Fruit fly (Drosophila melanogaster) whole organism, embryonic: ENCODE data around the gene CG14454.

Experiments used
- Aef1 ChIP-seq: fragments of 200-800 bp; sonication (Bioruptor generic); IDR thresholded peaks from 3 replicates; pipeline ENCODE4 v1.3.6; 2022; ENCODE audit warnings: missing biosample characterization, missing genetic modification characterization
- Atf3 ChIP-seq: fragments of 200-800 bp; sonication (Bioruptor generic); optimal IDR thresholded peaks from 3 replicates; lab custom pipeline; 2016; ENCODE audit warnings: missing biosample characterization, missing genetic modification characterization
- Bgb ChIP-seq: fragments of 200-800 bp; sonication (Bioruptor generic); IDR thresholded peaks from 2 replicates; pipeline ENCODE4 v1.3.6; 2022; ENCODE audit warnings: missing biosample characterization, missing genetic modification characterization; ENCODE audit not compliant: partially characterized antibody
- CG10959 ChIP-seq: fragments of 200-800 bp; sonication (Bioruptor generic); IDR thresholded peaks from 2 replicates; pipeline ENCODE4 v1.3.6; 2022; ENCODE audit warnings: missing biosample characterization, missing genetic modification characterization
- CG10979 ChIP-seq: fragments of 200-800 bp; sonication (Bioruptor generic); optimal IDR thresholded peaks from 2 replicates; lab custom pipeline; 2018; ENCODE audit warnings: missing biosample characterization, mild to moderate bottlenecking, missing genetic modification characterization, moderate library complexity
- CG12219 ChIP-seq: fragments of 200-800 bp; sonication (Bioruptor generic); optimal IDR thresholded peaks from 3 replicates; lab custom pipeline; 2018; ENCODE audit warnings: missing biosample characterization, mild to moderate bottlenecking, missing genetic modification characterization
- CG12942 ChIP-seq: fragments of 200-800 bp; sonication (Bioruptor generic); optimal IDR thresholded peaks from 3 replicates; lab custom pipeline; 2016; ENCODE audit warnings: missing biosample characterization, missing genetic modification characterization
- CG16815 ChIP-seq: fragments of 200-800 bp; sonication (Bioruptor generic); optimal IDR thresholded peaks from 3 replicates; lab custom pipeline; 2017; ENCODE audit warnings: missing biosample characterization, mild to moderate bottlenecking, missing genetic modification characterization
- CG17328 ChIP-seq: fragments of 200-800 bp; sonication (Bioruptor generic); IDR thresholded peaks from 2 replicates; pipeline ENCODE4 v1.3.6; 2022; ENCODE audit warnings: missing biosample characterization, missing genetic modification characterization
- CG17385 ChIP-seq: fragments of 200-800 bp; sonication (Bioruptor generic); optimal IDR thresholded peaks from 3 replicates; lab custom pipeline; 2018; ENCODE audit warnings: missing biosample characterization, mild to moderate bottlenecking, missing genetic modification characterization
- CG17829 ChIP-seq: fragments of 200-800 bp; optimal IDR thresholded peaks from 2 replicates; lab custom pipeline; 2019; ENCODE audit warnings: missing biosample characterization, mild to moderate bottlenecking, missing genetic modification characterization, moderate library complexity
- CG2129 ChIP-seq: fragments of 200-800 bp; sonication (Bioruptor generic); IDR thresholded peaks from 2 replicates; pipeline ENCODE4 v1.3.6; 2022; ENCODE audit warnings: missing biosample characterization, missing genetic modification characterization; ENCODE audit not compliant: partially characterized antibody
- CG3163 ChIP-seq: fragments of 200-800 bp; sonication (Bioruptor generic); optimal IDR thresholded peaks from 3 replicates; lab custom pipeline; 2016; ENCODE audit warnings: missing biosample characterization, missing genetic modification characterization
- CG33213 ChIP-seq: fragments of 200-800 bp; sonication (Bioruptor generic); optimal IDR thresholded peaks from 3 replicates; lab custom pipeline; 2016; ENCODE audit warnings: missing biosample characterization, missing genetic modification characterization
- CG8359 ChIP-seq: fragments of 200-800 bp; sonication (Bioruptor generic); optimal IDR thresholded peaks from 2 replicates; lab custom pipeline; 2017; ENCODE audit warnings: missing biosample characterization, mild to moderate bottlenecking, missing genetic modification characterization, borderline replicate concordance
- CG8944 ChIP-seq: fragments of 200-800 bp; sonication (Bioruptor generic); optimal IDR thresholded peaks from 3 replicates; lab custom pipeline; 2016; ENCODE audit warnings: missing biosample characterization, missing genetic modification characterization
- Chrac-16 ChIP-seq: fragments of 200-800 bp; sonication (Bioruptor generic); optimal IDR thresholded peaks from 3 replicates; lab custom pipeline; 2016; ENCODE audit warnings: missing biosample characterization, missing genetic modification characterization
- Gsc ChIP-seq: fragments of 200-800 bp; sonication (Bioruptor generic); IDR thresholded peaks from 2 replicates; pipeline ENCODE4 v1.3.6; 2022; ENCODE audit warnings: missing biosample characterization, missing genetic modification characterization
- H2.0 ChIP-seq: fragments of 200-800 bp; sonication (Bioruptor generic); IDR thresholded peaks from 2 replicates; pipeline ENCODE4 v1.3.6; 2022; ENCODE audit warnings: missing biosample characterization, missing genetic modification characterization
- HLHmδ ChIP-seq: fragments of 200-800 bp; sonication (Bioruptor generic); optimal IDR thresholded peaks from 2 replicates; lab custom pipeline; 2018; ENCODE audit warnings: missing biosample characterization, mild to moderate bottlenecking, missing genetic modification characterization, moderate library complexity
- Hand ChIP-seq: fragments of 200-800 bp; sonication (Bioruptor generic); optimal IDR thresholded peaks from 2 replicates; lab custom pipeline; 2017; ENCODE audit warnings: mild to moderate bottlenecking, missing biosample characterization, missing genetic modification reagents, missing genetic modification characterization
- Ravus ChIP-seq: fragments of 200-800 bp; sonication (Bioruptor generic); IDR thresholded peaks from 2 replicates; pipeline ENCODE4 v1.3.6; 2022; ENCODE audit warnings: missing biosample characterization, missing genetic modification characterization
- Trl ChIP-seq, 3 experiments: fragments of >200 bp in 2 of 3; fragments of 200-800 bp in 1 of 3; sonication (Bioruptor generic) in 1 of 3; optimal IDR thresholded peaks; 2 replicates in 1 of 3; 3 replicates in 2 of 3; lab custom pipeline; 2016 to 2017; ENCODE audit warnings: missing biosample characterization in 1 of 3, missing genetic modification characterization in 1 of 3
- Xrp1 ChIP-seq: fragments of 200-800 bp; sonication (Bioruptor generic); IDR thresholded peaks from 2 replicates; pipeline ENCODE4 v1.3.6; 2022; ENCODE audit warnings: missing biosample characterization, missing genetic modification characterization
- al ChIP-seq: fragments of 200-800 bp; sonication (Bioruptor generic); IDR thresholded peaks from 2 replicates; pipeline ENCODE4 v1.3.6; 2022; ENCODE audit warnings: missing biosample characterization, missing genetic modification characterization
- ap ChIP-seq: fragments of 200-800 bp; sonication (Bioruptor generic); IDR thresholded peaks from 2 replicates; pipeline ENCODE4 v1.3.6; 2022; ENCODE audit warnings: missing biosample characterization, missing genetic modification characterization
- az2 ChIP-seq: fragments of 200-800 bp; sonication (Bioruptor generic); optimal IDR thresholded peaks from 3 replicates; lab custom pipeline; 2016; ENCODE audit warnings: missing biosample characterization, missing genetic modification characterization
- caup ChIP-seq: fragments of 200-800 bp; sonication (Bioruptor generic); optimal IDR thresholded peaks from 3 replicates; lab custom pipeline; 2017; ENCODE audit warnings: missing biosample characterization, mild to moderate bottlenecking, missing genetic modification characterization, moderate library complexity; ENCODE audit not compliant: severe bottlenecking
- dm ChIP-seq: fragments of 200-800 bp; sonication (Bioruptor generic); optimal IDR thresholded peaks from 3 replicates; lab custom pipeline; 2016; ENCODE audit warnings: missing biosample characterization, missing genetic modification characterization
- dpn ChIP-seq, 2 experiments: fragments of 200-800 bp; sonication (Bioruptor generic); optimal IDR thresholded peaks; 3 replicates each; lab custom pipeline; 2016; ENCODE audit warnings: missing biosample characterization in 2 of 2, missing genetic modification characterization in 2 of 2
- esg ChIP-seq: fragments of 200-800 bp; sonication (Bioruptor generic); conservative IDR thresholded peaks from 2 replicates; pipeline ENCODE4 v1.3.6; 2022; ENCODE audit warnings: missing biosample characterization, missing genetic modification characterization
- exex ChIP-seq: fragments of 200-800 bp; sonication (Bioruptor generic); optimal IDR thresholded peaks from 4 replicates; lab custom pipeline; 2018; ENCODE audit warnings: missing biosample characterization, mild to moderate bottlenecking, missing genetic modification characterization, moderate library complexity
- eyg ChIP-seq: fragments of 200-800 bp; sonication (Bioruptor generic); optimal IDR thresholded peaks from 3 replicates; lab custom pipeline; 2016; ENCODE audit warnings: missing biosample characterization, missing genetic modification characterization
- gcm ChIP-seq: fragments of 200-800 bp; sonication (Bioruptor generic); optimal IDR thresholded peaks from 2 replicates; lab custom pipeline; 2019; ENCODE audit warnings: missing biosample characterization, mild to moderate bottlenecking, missing genetic modification characterization, moderate library complexity
- hb ChIP-seq: fragments of 200-800 bp; sonication (Bioruptor generic); IDR thresholded peaks from 3 replicates; pipeline ENCODE4 v1.3.6; 2022; ENCODE audit warnings: missing biosample characterization, missing genetic modification characterization; ENCODE audit not compliant: partially characterized antibody
- hkb ChIP-seq, 2 experiments: fragments of 200-800 bp in 1 of 2; fragments of >200 bp in 1 of 2; sonication (Bioruptor generic) in 1 of 2; IDR thresholded peaks in 1 of 2; optimal IDR thresholded peaks in 1 of 2; 2 replicates each; pipeline versions ENCODE4 v1.3.6 to Lab custom; 2017 to 2022; ENCODE audit warnings: missing biosample characterization in 1 of 2, missing genetic modification characterization in 1 of 2
- kni ChIP-seq: fragments of 200-800 bp; sonication (Bioruptor generic); optimal IDR thresholded peaks from 3 replicates; lab custom pipeline; 2017; ENCODE audit warnings: mild to moderate bottlenecking, missing biosample characterization, missing genetic modification reagents, missing genetic modification characterization
- lilli ChIP-seq: fragments of 200-800 bp; sonication (Bioruptor generic); optimal IDR thresholded peaks from 3 replicates; lab custom pipeline; 2016; ENCODE audit warnings: missing biosample characterization, missing genetic modification characterization
- nau ChIP-seq: fragments of 200-800 bp; sonication (Bioruptor generic); optimal IDR thresholded peaks from 3 replicates; lab custom pipeline; 2017; ENCODE audit warnings: missing biosample characterization, mild to moderate bottlenecking, missing genetic modification characterization, missing genetic modification reagents
- odd ChIP-seq: fragments of 200-800 bp; sonication (Bioruptor generic); optimal IDR thresholded peaks from 2 replicates; lab custom pipeline; 2017; ENCODE audit warnings: missing biosample characterization, mild to moderate bottlenecking, missing genetic modification characterization
- peb ChIP-seq: fragments of 200-800 bp; sonication (Bioruptor generic); IDR thresholded peaks from 2 replicates; pipeline ENCODE4 v1.3.6; 2022; ENCODE audit warnings: missing biosample characterization, missing genetic modification characterization
- psq ChIP-seq: fragments of 200-800 bp; sonication (Bioruptor generic); optimal IDR thresholded peaks from 2 replicates; lab custom pipeline; 2017; ENCODE audit warnings: missing biosample characterization, missing genetic modification characterization
- repo ChIP-seq: fragments of 200-800 bp; sonication (Bioruptor generic); optimal IDR thresholded peaks from 2 replicates; lab custom pipeline; 2016; ENCODE audit warnings: missing biosample characterization, missing genetic modification characterization
- run ChIP-seq: fragments of 200-800 bp; sonication (Bioruptor generic); optimal IDR thresholded peaks from 3 replicates; lab custom pipeline; 2018; ENCODE audit warnings: missing biosample characterization, mild to moderate bottlenecking, missing genetic modification characterization
- schlank ChIP-seq: fragments of 200-800 bp; sonication (Bioruptor generic); optimal IDR thresholded peaks from 2 replicates; lab custom pipeline; 2018; ENCODE audit warnings: missing biosample characterization, mild to moderate bottlenecking, missing genetic modification characterization
- sens ChIP-seq: fragments of 200-800 bp; sonication (Bioruptor generic); peaks from one replicate; lab custom pipeline; 2016; ENCODE audit warnings: missing biosample characterization, missing genetic modification characterization
- tio ChIP-seq: fragments of 200-800 bp; sonication (Bioruptor generic); optimal IDR thresholded peaks from 2 replicates; lab custom pipeline; 2017; ENCODE audit warnings: missing biosample characterization, missing genetic modification characterization, inconsistent platforms
- twi ChIP-seq: fragments of 200-800 bp; optimal IDR thresholded peaks from 2 replicates; lab custom pipeline; 2019; ENCODE audit warnings: missing biosample characterization, mild to moderate bottlenecking, missing genetic modification characterization, moderate library complexity
- yki ChIP-seq: fragments of >200 bp; optimal IDR thresholded peaks from 3 replicates; lab custom pipeline; 2018
- zfh2 ChIP-seq: fragments of 200-800 bp; sonication (Bioruptor generic); optimal IDR thresholded peaks from 2 replicates; lab custom pipeline; 2016; ENCODE audit warnings: missing biosample characterization, missing genetic modification characterization

CG14454 gene

dm6 chr3L:22727739-22728335 lies 35.5 kb upstream of the CG14454 start, which contains the start of the genes CG14450 and CG11367 (continued):
- no peak for TF ChIP-seq Chrac-16 (GFP tag; lab: Kevin White, UChicago)
- no peak for TF ChIP-seq Ravus (GFP tag; lab: Robert Waterston, UW)
- peak; percentile 26 for TF ChIP-seq caup (GFP tag; lab: Kevin White, UChicago)
- TF ChIP-seq CG17829 (tag; lab: Kevin White, UChicago) = peak; percentile 75
- TF ChIP-seq kni (GFP tag; lab: Kevin White, UChicago) = peak; percentile 94
- no peak for TF ChIP-seq hkb (optimal IDR thresholded peaks at IDR 0.05; lab: Kevin White, UChicago)
- no peak for TF ChIP-seq hkb (GFP tag; IDR thresholded peaks at IDR 0.05; lab: Robert Waterston, UW)
- TF ChIP-seq yki (lab: Kevin White, UChicago) = peak; percentile 7
- TF ChIP-seq CG8944 = no peak
- no peak for TF ChIP-seq CG3163
- TF ChIP-seq CG16815 (GFP tag; lab: Kevin White, UChicago) = no peak
- no peak for TF ChIP-seq CG33213 (GFP tag; lab: Kevin White, UChicago)
- peak; percentile 70 for TF ChIP-seq sens
- TF ChIP-seq dpn (GFP tag; optimal IDR thresholded peaks at IDR 0.05; lab: Kevin White, UChicago) = no peak
- TF ChIP-seq Xrp1 = peak; percentile 29; the same call in 1 of the 2 replicates
- no peak for TF ChIP-seq Hand (GFP tag; lab: Kevin White, UChicago)
- TF ChIP-seq zfh2 = no peak
- TF ChIP-seq eyg = no peak
- TF ChIP-seq dm = no peak
- TF ChIP-seq Atf3 (GFP tag; lab: Kevin White, UChicago) = no peak
- TF ChIP-seq az2 (GFP tag; lab: Kevin White, UChicago) = no peak
- TF ChIP-seq CG10959 (GFP tag; lab: Robert Waterston, UW) = no peak
- no peak for TF ChIP-seq Bgb (GFP tag; lab: Robert Waterston, UW)
- no peak for TF ChIP-seq CG12942 (GFP tag; lab: Kevin White, UChicago)
- no peak for TF ChIP-seq run (tag; lab: Kevin White, UChicago)
- peak; percentile 55 for TF ChIP-seq exex (tag; lab: Kevin White, UChicago)
- no peak for TF ChIP-seq odd (GFP tag; lab: Kevin White, UChicago)
- peak; percentile 86 to 91 for TF ChIP-seq Trl (optimal IDR thresholded peaks at IDR 0.05; lab: Kevin White, UChicago)
- peak; percentile 0 for TF ChIP-seq Trl (GFP tag; optimal IDR thresholded peaks at IDR 0.05; lab: Kevin White, UChicago)
- TF ChIP-seq CG2129 (GFP tag; lab: Robert Waterston, UW) = 0 out of 2 replicates have a peak, but pooled peaks have one; percentile 33
- TF ChIP-seq CG17385 = peak; percentile 94
- no peak for TF ChIP-seq psq (GFP tag; lab: Kevin White, UChicago)
- no peak for TF ChIP-seq al (GFP tag; lab: Robert Waterston, UW)
- TF ChIP-seq Gsc (GFP tag; lab: Robert Waterston, UW) = no peak
- no peak for TF ChIP-seq ap (GFP tag; lab: Robert Waterston, UW)
- TF ChIP-seq esg (GFP tag; lab: Robert Waterston, UW) = no peak
- peak; percentile 76 for TF ChIP-seq HLHmδ
- no peak for TF ChIP-seq CG12219 (GFP tag; lab: Kevin White, UChicago)
- no peak for TF ChIP-seq hb (GFP tag; lab: Robert Waterston, UW)
- no peak for TF ChIP-seq CG17328 (GFP tag; lab: Robert Waterston, UW)
- no peak for TF ChIP-seq lilli (GFP tag; lab: Kevin White, UChicago)
- no peak for TF ChIP-seq schlank (tag; lab: Kevin White, UChicago)
- TF ChIP-seq repo (GFP tag; lab: Kevin White, UChicago) = no peak
- TF ChIP-seq CG10979 (tag; lab: Kevin White, UChicago) = no peak
- TF ChIP-seq twi (tag; lab: Kevin White, UChicago) = peak; percentile 65
- TF ChIP-seq peb (GFP tag; lab: Robert Waterston, UW) = no peak
- TF ChIP-seq gcm (GFP tag; lab: Kevin White, UChicago) = peak; percentile 24
- no peak for TF ChIP-seq CG8359
- TF ChIP-seq Aef1 = no peak
- no peak for TF ChIP-seq nau (GFP tag; lab: Kevin White, UChicago)
- no peak for TF ChIP-seq H2.0 (GFP tag; lab: Robert Waterston, UW)
- TF ChIP-seq tio (GFP tag; lab: Kevin White, UChicago) = no peak
